Fruit fly (Drosophila melanogaster): ENCODE data around the gene CG6614.
A peak's percentile ranks its signal among the peaks of the same experiment; 100 is the strongest.

DNA sequence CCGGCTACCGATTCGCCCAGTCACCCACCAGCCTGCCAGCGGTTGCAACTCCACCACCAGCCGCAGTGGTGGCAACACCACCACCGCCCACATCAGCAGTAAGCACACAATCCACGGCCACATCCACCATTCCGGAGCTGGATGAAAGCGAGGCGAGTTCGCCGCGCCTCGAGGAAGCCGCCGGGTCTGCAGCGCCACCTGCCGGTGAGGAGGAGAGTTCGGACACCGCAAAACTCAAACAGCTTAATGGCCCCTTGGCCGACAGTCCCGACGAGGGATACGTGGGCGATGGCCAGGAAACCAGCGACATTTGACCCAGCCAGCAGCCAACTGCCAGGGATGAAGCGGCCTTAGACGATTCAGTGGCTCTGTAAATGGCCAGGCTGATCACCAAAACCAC is 24.4 kb downstream of the CG6614 start:
- peak; percentile 50 to 54 for TF ChIP-seq CTCF (optimal IDR thresholded peaks at IDR 0.05)
- no peak for TF ChIP-seq CG8478 (optimal IDR thresholded peaks at IDR 0.05)
